Fruit fly (Drosophila melanogaster): ENCODE data around the gene CG32053.

dm6 chr3L:10078551-10078950, 13.6 kb downstream of the CG32053 start:
- TF ChIP-seq Myc (optimal IDR thresholded peaks at IDR 0.05) (no peak), psq (optimal IDR thresholded peaks at IDR 0.05) (no peak), h (optimal IDR thresholded peaks at IDR 0.05) (no peak)
